Worm (Caenorhabditis elegans) whole organism, L4/young adult: Measurements from ENCODE around the gene C25D7.5.
A peak's percentile ranks its signal among the peaks of the same experiment; 100 is the strongest.

Experiments
- W03F9.2 ChIP-seq: fragments of 150-350 bp; optimal IDR thresholded peaks from 2 replicates; lab custom pipeline; 2014; ENCODE audit warnings: missing biosample characterization, missing genetic modification characterization
- him-1 ChIP-seq: sonication (generic microtip); optimal IDR thresholded peaks from 2 replicates; lab custom pipeline; 2016; ENCODE audit warnings: missing genotype, missing genetic modification reagents, missing genetic modification characterization, missing compliant biosample characterization

DNA sequence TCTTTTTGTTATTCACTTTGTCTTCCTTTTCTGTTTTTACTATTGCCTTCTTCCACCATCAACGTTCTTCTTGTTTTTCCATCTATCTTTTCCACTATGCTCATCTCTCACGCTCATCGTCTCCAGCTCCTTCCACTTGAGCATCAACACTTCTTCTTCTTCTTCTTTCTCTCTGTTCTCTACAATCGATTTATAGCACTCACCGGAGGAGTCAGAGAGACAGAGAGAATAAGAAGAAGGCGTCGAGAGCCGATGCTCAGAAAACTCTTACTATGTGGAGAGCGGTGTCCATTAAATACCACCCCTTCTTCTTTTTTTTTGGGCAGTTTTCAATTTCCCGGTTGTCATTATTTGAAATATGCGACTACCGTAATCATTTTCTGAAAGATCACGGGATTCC lies 22.5 kb downstream of the C25D7.5 start:
- TF ChIP-seq W03F9.2 (no peak), him-1 (tag; lab: Kevin White, UChicago) (peak; percentile 3)
